Fruit fly (Drosophila melanogaster) whole organism, prepupa: ENCODE results near the gene CG14540.
A peak's percentile ranks its signal among the peaks of the same experiment; 100 is the strongest.

ENCODE experiments used
- Blimp-1 ChIP-seq: fragments of 200-800 bp; sonication (Bioruptor generic); optimal IDR thresholded peaks from 3 replicates; lab custom pipeline; 2017; ENCODE audit warnings: missing biosample characterization, missing genetic modification characterization, mild to moderate bottlenecking, moderate library complexity, missing genetic modification reagents
- CG11902 ChIP-seq: fragments of 200-800 bp; sonication (Bioruptor generic); optimal IDR thresholded peaks from 3 replicates; lab custom pipeline; 2016; ENCODE audit warnings: missing biosample characterization, missing genetic modification characterization
- CG16779 ChIP-seq: fragments of 200-800 bp; sonication (Bioruptor generic); optimal IDR thresholded peaks from 3 replicates; lab custom pipeline; 2017; ENCODE audit warnings: missing biosample characterization, mild to moderate bottlenecking, missing genetic modification characterization
- CG3032 ChIP-seq: fragments of 200-800 bp; optimal IDR thresholded peaks from 2 replicates; lab custom pipeline; 2019; ENCODE audit warnings: missing biosample characterization, mild to moderate bottlenecking, missing genetic modification characterization, moderate library complexity
- CG31627 ChIP-seq: fragments of 200-800 bp; sonication (Bioruptor generic); optimal IDR thresholded peaks from 3 replicates; lab custom pipeline; 2016; ENCODE audit warnings: missing biosample characterization, missing genetic modification characterization
- CG6276 ChIP-seq: fragments of 200-800 bp; sonication (Bioruptor generic); optimal IDR thresholded peaks from 2 replicates; lab custom pipeline; 2017; ENCODE audit warnings: missing biosample characterization, mild to moderate bottlenecking, missing genetic modification characterization
- CG6792 ChIP-seq: fragments of 200-800 bp; sonication (Bioruptor generic); optimal IDR thresholded peaks from 3 replicates; lab custom pipeline; 2016; ENCODE audit warnings: missing biosample characterization, missing genetic modification characterization
- CG6854 ChIP-seq: fragments of 200-800 bp; sonication (Bioruptor generic); optimal IDR thresholded peaks from 2 replicates; lab custom pipeline; 2017; ENCODE audit warnings: missing biosample characterization, mild to moderate bottlenecking, missing genetic modification characterization
- CG8319 ChIP-seq: fragments of 200-800 bp; sonication (Bioruptor generic); optimal IDR thresholded peaks from 3 replicates; lab custom pipeline; 2016; ENCODE audit warnings: missing biosample characterization, missing genetic modification characterization
- CG9139 ChIP-seq: fragments of 200-800 bp; sonication (Bioruptor generic); optimal IDR thresholded peaks from 3 replicates; lab custom pipeline; 2017; ENCODE audit warnings: missing biosample characterization, mild to moderate bottlenecking, missing genetic modification characterization
- Eip78C ChIP-seq: fragments of 200-800 bp; sonication (Bioruptor generic); peaks from one replicate; lab custom pipeline; 2016; ENCODE audit warnings: missing biosample characterization, missing genetic modification characterization
- Eip93F ChIP-seq: fragments of 200-800 bp; sonication (Bioruptor generic); optimal IDR thresholded peaks from 2 replicates; lab custom pipeline; 2016; ENCODE audit warnings: missing biosample characterization, mild to moderate bottlenecking, missing genetic modification characterization
- Ets96B ChIP-seq: fragments of 200-800 bp; optimal IDR thresholded peaks from 2 replicates; lab custom pipeline; 2019; ENCODE audit warnings: missing biosample characterization, mild to moderate bottlenecking, missing genetic modification characterization, moderate library complexity
- Gug ChIP-seq: fragments of 200-800 bp; sonication (Bioruptor generic); IDR thresholded peaks from 2 replicates; pipeline ENCODE4 v1.3.6; 2022; ENCODE audit warnings: missing biosample characterization, missing genetic modification characterization
- Hr38 ChIP-seq: sonication (Bioruptor generic); optimal IDR thresholded peaks from 2 replicates; lab custom pipeline; 2016; ENCODE audit warnings: missing biosample characterization, missing genetic modification characterization
- Hr39 ChIP-seq: fragments of 200-800 bp; sonication (Bioruptor generic); optimal IDR thresholded peaks from 2 replicates; lab custom pipeline; 2016; ENCODE audit warnings: missing biosample characterization, missing genetic modification characterization
- Hr4 ChIP-seq: fragments of 200-800 bp; sonication (Bioruptor generic); optimal IDR thresholded peaks from 3 replicates; lab custom pipeline; 2016; ENCODE audit warnings: missing biosample characterization, missing genetic modification characterization
- Lpt ChIP-seq: fragments of 200-800 bp; sonication (Bioruptor generic); optimal IDR thresholded peaks from 3 replicates; lab custom pipeline; 2016; ENCODE audit warnings: missing biosample characterization, missing genetic modification characterization
- Met ChIP-seq: fragments of 200-800 bp; sonication (Bioruptor generic); optimal IDR thresholded peaks from 3 replicates; lab custom pipeline; 2016; ENCODE audit warnings: missing biosample characterization, missing genetic modification characterization
- OdsH ChIP-seq: fragments of 200-800 bp; sonication (Bioruptor generic); optimal IDR thresholded peaks from 3 replicates; lab custom pipeline; 2016; ENCODE audit warnings: missing biosample characterization, missing genetic modification characterization
- Smox ChIP-seq: fragments of 200-800 bp; sonication (Bioruptor generic); optimal IDR thresholded peaks from 3 replicates; lab custom pipeline; 2016; ENCODE audit warnings: missing biosample characterization, missing genetic modification characterization
- Sox102F ChIP-seq: fragments of 200-800 bp; sonication (Bioruptor generic); optimal IDR thresholded peaks from 2 replicates; lab custom pipeline; 2016; ENCODE audit warnings: missing biosample characterization, mild to moderate bottlenecking, missing genetic modification characterization
- Sox14 ChIP-seq: fragments of 200-800 bp; sonication (Bioruptor generic); optimal IDR thresholded peaks from 3 replicates; lab custom pipeline; 2016; ENCODE audit warnings: missing biosample characterization, missing genetic modification characterization
- dsx ChIP-seq: fragments of 200-800 bp; optimal IDR thresholded peaks from 3 replicates; lab custom pipeline; 2019; ENCODE audit warnings: missing biosample characterization, mild to moderate bottlenecking, missing genetic modification characterization, moderate library complexity; ENCODE audit not compliant: poor library complexity, severe bottlenecking
- eg ChIP-seq: fragments of 200-800 bp; sonication (Bioruptor generic); IDR thresholded peaks from 3 replicates; pipeline ENCODE4 v1.3.6; 2022; ENCODE audit warnings: missing biosample characterization, missing genetic modification characterization
- esn ChIP-seq: fragments of 200-800 bp; sonication (Bioruptor generic); optimal IDR thresholded peaks from 2 replicates; lab custom pipeline; 2016; ENCODE audit warnings: missing biosample characterization, mild to moderate bottlenecking, missing genetic modification characterization, moderate library complexity
- fd59A ChIP-seq: fragments of 200-800 bp; sonication (Bioruptor generic); optimal IDR thresholded peaks from 2 replicates; lab custom pipeline; 2017; ENCODE audit warnings: missing biosample characterization, mild to moderate bottlenecking, missing genetic modification characterization, missing genetic modification reagents
- fkh ChIP-seq: fragments of 200-800 bp; sonication (Bioruptor generic); optimal IDR thresholded peaks from 3 replicates; lab custom pipeline; 2017; ENCODE audit warnings: missing biosample characterization, mild to moderate bottlenecking, missing genetic modification characterization, moderate library complexity
- lz ChIP-seq: fragments of 200-800 bp; sonication (Bioruptor generic); optimal IDR thresholded peaks from 3 replicates; lab custom pipeline; 2016; ENCODE audit warnings: missing biosample characterization, missing genetic modification characterization
- net ChIP-seq: fragments of 200-800 bp; sonication (Bioruptor generic); optimal IDR thresholded peaks from 3 replicates; lab custom pipeline; 2016; ENCODE audit warnings: missing biosample characterization, missing genetic modification characterization
- pdm3 ChIP-seq: fragments of 200-800 bp; sonication (Bioruptor generic); optimal IDR thresholded peaks from 3 replicates; lab custom pipeline; 2016; ENCODE audit warnings: missing biosample characterization, missing genetic modification characterization
- ss ChIP-seq, 2 experiments: fragments of 200-800 bp; sonication (Bioruptor generic); optimal IDR thresholded peaks; 2 replicates in 1 of 2; 3 replicates in 1 of 2; lab custom pipeline; 2017 to 2018; ENCODE audit warnings: mild to moderate bottlenecking in 2 of 2, missing biosample characterization in 2 of 2, missing genetic modification characterization in 2 of 2, moderate library complexity in 1 of 2
- svp ChIP-seq: fragments of 200-800 bp; sonication (Bioruptor generic); peaks from one replicate; lab custom pipeline; 2016; ENCODE audit warnings: missing biosample characterization, missing genetic modification characterization
- topi ChIP-seq: fragments of 200-800 bp; sonication (Bioruptor generic); optimal IDR thresholded peaks from 3 replicates; lab custom pipeline; 2016; ENCODE audit warnings: missing biosample characterization, missing genetic modification characterization
- vri ChIP-seq: fragments of 200-800 bp; sonication (Bioruptor generic); optimal IDR thresholded peaks from 3 replicates; lab custom pipeline; 2016; ENCODE audit warnings: missing biosample characterization, mild to moderate bottlenecking, missing genetic modification characterization

Gene CG14540

DNA sequence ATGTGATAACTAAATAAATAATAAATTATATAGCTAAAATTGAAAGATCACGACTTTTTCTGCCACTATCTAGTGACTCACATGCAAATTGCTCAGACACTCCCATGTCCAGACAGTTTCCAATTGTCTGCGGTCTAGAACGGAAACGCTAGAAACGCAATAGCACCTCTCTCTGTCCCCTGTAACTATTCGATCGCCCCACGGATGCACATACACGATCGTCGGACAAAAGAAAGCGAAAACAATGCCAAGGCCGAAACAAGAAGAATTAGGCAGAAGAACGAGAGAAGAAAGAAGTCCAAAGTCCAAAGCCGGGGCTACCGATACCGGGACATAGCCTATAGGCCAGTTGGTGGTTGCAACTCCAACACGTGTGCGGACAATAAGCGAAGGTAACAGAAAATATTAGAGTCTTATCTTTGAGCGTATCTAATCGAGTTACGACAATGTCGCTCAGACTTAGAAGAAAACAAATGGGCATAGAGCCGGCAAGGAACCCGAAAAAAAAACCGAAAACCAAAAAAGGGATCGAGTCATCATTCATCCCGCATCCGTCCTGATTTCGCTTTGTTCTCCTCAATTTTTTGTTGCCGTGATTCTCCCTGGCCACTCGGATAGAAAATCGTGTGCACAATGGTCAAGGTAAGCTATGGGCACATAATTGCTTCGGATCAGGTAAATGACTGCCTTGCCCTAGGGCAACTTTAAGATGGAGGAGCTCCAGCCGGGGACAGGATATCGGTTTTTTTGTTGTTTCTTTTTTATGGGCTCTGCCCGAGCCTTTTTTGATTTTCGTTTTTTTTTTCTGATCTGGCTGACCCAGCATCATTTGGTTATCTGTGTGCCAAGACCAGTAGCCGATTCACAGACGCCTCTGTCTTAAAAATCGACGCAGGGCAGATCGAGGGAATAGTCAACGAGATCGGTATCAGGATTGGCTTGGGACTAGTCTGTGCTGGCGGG, 41.9 kb downstream of the CG14540 start (continued):
- no peak for TF ChIP-seq Sox102F
- TF ChIP-seq CG16779 (tag; lab: Kevin White, UChicago): no peak
- TF ChIP-seq topi (GFP tag; lab: Kevin White, UChicago): no peak
- TF ChIP-seq CG9139 (GFP tag; lab: Kevin White, UChicago): peak; percentile 10
- no peak for TF ChIP-seq Lpt
- TF ChIP-seq esn (GFP tag; lab: Kevin White, UChicago): no peak
- TF ChIP-seq Gug (GFP tag; lab: Robert Waterston, UW): no peak
- TF ChIP-seq CG6276 (GFP tag; lab: Kevin White, UChicago): no peak
- TF ChIP-seq Met (GFP tag; lab: Kevin White, UChicago): no peak

DNA sequence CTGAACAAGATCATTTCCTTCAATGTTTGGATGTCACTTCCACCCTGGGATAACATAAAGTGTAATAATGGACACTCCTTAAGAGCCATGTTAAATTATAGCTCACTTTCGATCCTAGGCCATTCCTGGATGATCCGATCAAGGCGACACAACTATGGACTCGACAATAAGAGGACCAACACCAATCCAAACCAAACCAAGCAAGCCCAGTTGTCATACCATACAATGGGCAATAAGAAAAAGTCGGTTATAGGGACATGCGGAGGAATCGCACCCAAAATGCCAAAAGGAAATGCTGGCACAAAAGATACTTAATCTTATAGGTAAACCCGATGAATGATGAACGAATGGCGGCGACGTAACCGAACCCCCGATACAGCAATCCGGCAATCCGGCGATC, 43.0 kb downstream of the CG14540 start:
- TF ChIP-seq fkh (GFP tag; lab: Kevin White, UChicago) (no peak), Hr39 (no peak), CG11902 (GFP tag; lab: Kevin White, UChicago) (no peak), fd59A (GFP tag; lab: Kevin White, UChicago) (no peak), lz (GFP tag; lab: Kevin White, UChicago) (no peak), CG6792 (no peak), CG16779 (tag; lab: Kevin White, UChicago) (no peak), CG3032 (no peak)

- TF ChIP-seq Ets96B (no peak), CG16779 (tag; lab: Kevin White, UChicago) (no peak), esn (GFP tag; lab: Kevin White, UChicago) (no peak), CG8319 (no peak), Eip78C (GFP tag; lab: Kevin White, UChicago) (peak; percentile 75), Lpt (peak; percentile 39), Smox (GFP tag; lab: Kevin White, UChicago) (peak; percentile 6), pdm3 (no peak), CG6276 (GFP tag; lab: Kevin White, UChicago) (peak; percentile 4), dsx (GFP tag; lab: Kevin White, UChicago) (peak; percentile 99), Hr38 (GFP tag; lab: Kevin White, UChicago) (no peak), eg (no peak), CG31627 (GFP tag; lab: Kevin White, UChicago) (no peak), Blimp-1 (peak; percentile 50), CG9139 (GFP tag; lab: Kevin White, UChicago) (no peak), CG6854 (peak; percentile 36), svp (peak; percentile 9), Eip93F (no peak), Met (GFP tag; lab: Kevin White, UChicago) (peak; percentile 43), Hr39 (no peak), net (GFP tag; lab: Kevin White, UChicago) (peak; percentile 18), OdsH (GFP tag; lab: Kevin White, UChicago) (no peak), Sox14 (GFP tag; lab: Kevin White, UChicago) (no peak), ss (GFP tag; optimal IDR thresholded peaks at IDR 0.05; lab: Kevin White, UChicago) (peak in 1 of 2 experiments; percentile 78), vri (GFP tag; lab: Kevin White, UChicago) (no peak), fkh (GFP tag; lab: Kevin White, UChicago) (peak; percentile 27), Hr4 (GFP tag; lab: Kevin White, UChicago) (no peak)
- TF ChIP-seq, all 60 proteins: peak for 12
Observed at dm6 chr3R:26002570-26003332, 43.7 kb downstream of the CG14540 start.
